Worm (Caenorhabditis elegans): ENCODE data around the gene col-92.
A peak's percentile ranks its signal among the peaks of the same experiment; 100 is the strongest.

Gene col-92

DNA sequence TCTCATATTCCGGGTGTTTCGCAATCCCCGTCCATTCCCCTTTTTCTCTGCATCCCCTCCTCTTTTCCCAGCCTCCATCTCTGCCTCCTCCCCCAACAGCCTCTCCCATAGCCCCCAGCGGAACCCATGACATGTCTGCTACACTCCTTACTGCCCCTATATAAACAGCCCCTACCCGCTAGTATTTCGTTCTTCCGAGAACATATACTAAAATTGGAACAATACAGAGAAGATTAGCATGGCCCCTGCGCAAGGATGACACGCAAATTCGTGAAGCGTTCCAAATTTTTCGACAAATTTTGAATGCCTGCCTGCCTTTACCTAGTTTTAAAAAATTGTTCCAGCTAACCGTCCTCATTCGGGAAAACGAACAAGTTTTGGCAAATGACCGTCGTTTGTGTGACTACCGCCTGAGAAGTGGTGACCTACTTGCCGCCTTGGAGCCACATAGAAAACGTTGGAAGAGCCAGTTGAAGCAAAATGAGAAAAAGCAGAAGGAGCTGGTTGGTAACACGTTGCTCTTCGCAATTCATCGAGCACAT lies 6.5 kb upstream of the col-92 start (continued):
- TF ChIP-seq nfyb-1 (GFP tag; IDR thresholded peaks at IDR 0.05) (peak; percentile 98), attf-3 (GFP tag; conservative IDR thresholded peaks at IDR 0.05) (peak; percentile 67), F49E8.2 (tag; optimal IDR thresholded peaks at IDR 0.05; ENCODE audit: insufficient read depth) (peak; percentile 78), C17E4.6 (GFP tag; IDR thresholded peaks at IDR 0.05) (peak; percentile 91), sea-2 (GFP tag; IDR thresholded peaks at IDR 0.05) (peak; percentile 94), Y79H2A.3 (GFP tag; conservative IDR thresholded peaks at IDR 0.05) (peak; percentile 93), F23B12.7 (tag; optimal IDR thresholded peaks at IDR 0.05; ENCODE audit: insufficient read depth) (peak; percentile 90), pha-4 (tag; optimal IDR thresholded peaks at IDR 0.05) (no peak), Y53G8AR.9 (GFP tag; conservative IDR thresholded peaks at IDR 0.05) (peak; percentile 92), lin-54 (GFP tag; optimal IDR thresholded peaks at IDR 0.05) (peak; percentile 90), F37B4.10 (GFP tag; IDR thresholded peaks at IDR 0.05) (peak; percentile 89; the same call in 1 of the 2 replicates), dpff-1 (tag; optimal IDR thresholded peaks at IDR 0.05) (peak; percentile 94), F10E7.11 (tag; optimal IDR thresholded peaks at IDR 0.05) (peak; percentile 95), nfya-2 (GFP tag; IDR thresholded peaks at IDR 0.05) (peak; percentile 79; the same call in 1 of the 2 replicates), ztf-6 (GFP tag; IDR thresholded peaks at IDR 0.05) (peak; percentile 47; the same call in 1 of the 2 replicates), ztf-25 (GFP tag; IDR thresholded peaks at IDR 0.05) (peak; percentile 97), somi-1 (GFP tag; optimal IDR thresholded peaks at IDR 0.05) (peak; percentile 92), Y67H2A.10 (GFP tag; conservative IDR thresholded peaks at IDR 0.05) (peak; percentile 62; the same call in 1 of the 2 replicates), sdz-38 (tag; optimal IDR thresholded peaks at IDR 0.05) (peak; percentile 72), ceh-27 (GFP tag; optimal IDR thresholded peaks at IDR 0.05) (peak; percentile 95), mxl-1 (tag; optimal IDR thresholded peaks at IDR 0.05) (peak; percentile 97), tlf-1 (GFP tag; optimal IDR thresholded peaks at IDR 0.05) (peak; percentile 91), F22D6.2 (tag; optimal IDR thresholded peaks at IDR 0.05) (peak; percentile 84), let-607 (tag; optimal IDR thresholded peaks at IDR 0.05) (peak; percentile 84 to 89), ZK185.1 (tag; optimal IDR thresholded peaks at IDR 0.05; ENCODE audit: poor library complexity, severe bottlenecking) (peak; percentile 96), aptf-3 (GFP tag; IDR thresholded peaks at IDR 0.05) (peak; percentile 94), let-526 (GFP tag; IDR thresholded peaks at IDR 0.05) (peak; percentile 93), B0019.2 (GFP tag; conservative IDR thresholded peaks at IDR 0.05) (peak; percentile 65; the same call in 1 of the 2 replicates), hrde-1 (tag; optimal IDR thresholded peaks at IDR 0.05; ENCODE audit: borderline replicate concordance) (peak; percentile 94), lsy-27 (tag; optimal IDR thresholded peaks at IDR 0.05; ENCODE audit: borderline replicate concordance, insufficient read depth) (peak; percentile 84), repo-1 (tag; optimal IDR thresholded peaks at IDR 0.05) (peak; percentile 97), xnd-1 (tag; optimal IDR thresholded peaks at IDR 0.05) (peak; percentile 33), attf-6 (GFP tag; IDR thresholded peaks at IDR 0.05) (peak; percentile 82), die-1 (tag; optimal IDR thresholded peaks at IDR 0.05) (peak; percentile 97), dpl-1 (GFP tag; optimal IDR thresholded peaks at IDR 0.05) (peak; percentile 44), T07F8.4 (tag; optimal IDR thresholded peaks at IDR 0.05) (peak; percentile 92), F52B5.7 (tag; optimal IDR thresholded peaks at IDR 0.05) (peak; percentile 97), ztf-26 (tag; optimal IDR thresholded peaks at IDR 0.05) (peak; percentile 95), C06A6.2 (GFP tag; conservative IDR thresholded peaks at IDR 0.05) (peak; percentile 92), F55B11.4 (tag; optimal IDR thresholded peaks at IDR 0.05; ENCODE audit: borderline replicate concordance, insufficient read depth) (peak; percentile 28), F39B2.1 (GFP tag; IDR thresholded peaks at IDR 0.05) (peak; percentile 84), nhr-80 (tag; optimal IDR thresholded peaks at IDR 0.05) (peak; percentile 50), madf-6 (GFP tag; IDR thresholded peaks at IDR 0.05) (peak; percentile 86), atf-7 (tag; optimal IDR thresholded peaks at IDR 0.05) (peak; percentile 96), unc-130 (GFP tag; optimal IDR thresholded peaks at IDR 0.05) (peak; percentile 85), madf-8 (GFP tag; conservative IDR thresholded peaks at IDR 0.05) (peak; percentile 60), madf-10 (tag; optimal IDR thresholded peaks at IDR 0.05) (peak; percentile 92)

All from whole organism, young adult.